Fruit fly (Drosophila melanogaster) whole organism, prepupa: ENCODE data around the gene Best2.

ENCODE experiments used
- CG32006 ChIP-seq: fragments of 200-800 bp; sonication (Bioruptor generic); optimal IDR thresholded peaks from 3 replicates; lab custom pipeline; 2017; ENCODE audit warnings: missing biosample characterization, mild to moderate bottlenecking, missing genetic modification characterization
- CG3919 ChIP-seq: fragments of 200-800 bp; sonication (Bioruptor generic); optimal IDR thresholded peaks from 3 replicates; lab custom pipeline; 2016; ENCODE audit warnings: missing biosample characterization, missing genetic modification characterization
- Lpt ChIP-seq: fragments of 200-800 bp; sonication (Bioruptor generic); optimal IDR thresholded peaks from 3 replicates; lab custom pipeline; 2016; ENCODE audit warnings: missing biosample characterization, missing genetic modification characterization
- fkh ChIP-seq: fragments of 200-800 bp; sonication (Bioruptor generic); optimal IDR thresholded peaks from 3 replicates; lab custom pipeline; 2017; ENCODE audit warnings: missing biosample characterization, mild to moderate bottlenecking, missing genetic modification characterization, moderate library complexity
- vri ChIP-seq: fragments of 200-800 bp; sonication (Bioruptor generic); optimal IDR thresholded peaks from 3 replicates; lab custom pipeline; 2016; ENCODE audit warnings: missing biosample characterization, mild to moderate bottlenecking, missing genetic modification characterization

DNA sequence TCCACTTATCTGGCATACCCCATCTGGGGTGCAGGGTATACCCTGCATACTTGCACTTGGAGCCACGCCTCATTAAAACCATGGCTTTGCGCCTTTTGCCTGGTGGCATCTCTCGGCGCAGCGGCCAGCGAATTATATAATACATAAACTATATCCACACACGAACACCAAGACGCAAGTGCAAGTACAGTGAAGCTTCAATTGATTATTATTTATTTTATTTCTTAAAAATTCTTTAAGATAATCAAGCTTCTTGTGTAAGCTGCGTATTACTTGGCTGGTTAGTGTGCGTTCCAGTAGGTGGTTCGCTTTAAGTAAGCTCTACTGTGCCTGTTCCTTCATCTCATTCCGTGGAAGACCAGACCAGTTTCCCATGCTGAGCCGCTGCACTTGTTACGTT lies 9.9 kb upstream of the Best2 start:
- peak; percentile 76 for TF ChIP-seq Lpt (GFP tag; lab: Kevin White, UChicago)
- peak; percentile 89 for TF ChIP-seq CG3919 (GFP tag; lab: Kevin White, UChicago)
- TF ChIP-seq vri (GFP tag; lab: Kevin White, UChicago): peak; percentile 49
- peak; percentile 81 for TF ChIP-seq CG32006 (GFP tag; lab: Kevin White, UChicago)
- TF ChIP-seq fkh (GFP tag; lab: Kevin White, UChicago): no peak
